Worm (Caenorhabditis elegans): ENCODE measurements around the gene cchl-1.

ce11 chrII:11234751-11235150 is 1.4 kb downstream of the cchl-1 start, which contains the start of gene cox-15:
- no peak for TF ChIP-seq tbx-11 (GFP tag; IDR thresholded peaks at IDR 0.05)
- no peak for TF ChIP-seq ceh-36 (tag; optimal IDR thresholded peaks at IDR 0.05)
- TF ChIP-seq hmg-4 (GFP tag; optimal IDR thresholded peaks at IDR 0.05): no peak
- TF ChIP-seq hnd-1 (tag; optimal IDR thresholded peaks at IDR 0.05): no peak
- no peak for TF ChIP-seq ama-1 (optimal IDR thresholded peaks at IDR 0.05)
- TF ChIP-seq ceh-13 (GFP tag; optimal IDR thresholded peaks at IDR 0.05): no peak
- TF ChIP-seq F13C5.2 (tag; optimal IDR thresholded peaks at IDR 0.05): no peak
- no peak for TF ChIP-seq flt-1 (GFP tag; IDR thresholded peaks at IDR 0.05)
- TF ChIP-seq pes-1 (GFP tag; IDR thresholded peaks at IDR 0.05): no peak
- TF ChIP-seq ets-7 (tag; optimal IDR thresholded peaks at IDR 0.05): no peak
- no peak for TF ChIP-seq sea-1 (GFP tag; conservative IDR thresholded peaks at IDR 0.05)
- no peak for TF ChIP-seq scrt-1 (GFP tag; IDR thresholded peaks at IDR 0.05)

Measured in whole organism, early embryonic.